Worm (Caenorhabditis elegans): ENCODE measurements around the gene ant-1.3.
A peak's percentile ranks its signal among the peaks of the same experiment; 100 is the strongest.

The ant-1.3 gene

ce11 chrIV:9682514-9682913 lies 26.6 kb downstream of the ant-1.3 start, which contains the start of gene ins-7:
TSS of gene ins-7 (minus strand) at chrIV:9682845.
- TF ChIP-seq tra-1 (GFP tag; IDR thresholded peaks at IDR 0.05) (peak; percentile 62; the same call in 1 of the 2 replicates), Y75B8A.6 (GFP tag; IDR thresholded peaks at IDR 0.05) (no peak), snpc-4 (tag; optimal IDR thresholded peaks at IDR 0.05) (no peak), hlh-11 (tag; optimal IDR thresholded peaks at IDR 0.05) (peak; percentile 65), aha-1 (tag) (no peak), dmd-6 (GFP tag; IDR thresholded peaks at IDR 0.05) (peak; percentile 93), nhr-28 (tag; optimal IDR thresholded peaks at IDR 0.05) (peak; percentile 72), lin-1 (GFP tag; IDR thresholded peaks at IDR 0.05) (peak; percentile 79; the same call in 1 of the 2 replicates), pqm-1 (tag; optimal IDR thresholded peaks at IDR 0.05) (peak; percentile 64), unc-39 (tag; optimal IDR thresholded peaks at IDR 0.05) (no peak), attf-4 (tag; optimal IDR thresholded peaks at IDR 0.05) (no peak), nhr-48 (tag; optimal IDR thresholded peaks at IDR 0.05) (peak; percentile 30), mes-2 (tag; optimal IDR thresholded peaks at IDR 0.05; ENCODE audit: poor library complexity, severe bottlenecking) (no peak), T20F7.1 (GFP tag; optimal IDR thresholded peaks at IDR 0.05) (peak; percentile 40), R02D3.7 (tag; optimal IDR thresholded peaks at IDR 0.05) (no peak), dve-1 (tag; optimal IDR thresholded peaks at IDR 0.05; ENCODE audit: insufficient read depth) (peak; percentile 76), daf-16 (GFP tag; optimal IDR thresholded peaks at IDR 0.05) (peak in 1 of 2 experiments; percentile 9), daf-16 (tag; optimal IDR thresholded peaks at IDR 0.05) (no peak)

ce11 chrIV:9680841-9681240 lies 28.3 kb downstream of the ant-1.3 start, which contains the start of gene ins-8:
TSS of gene ins-8 (minus strand) at chrIV:9680941.
- no peak for TF ChIP-seq zip-11 (GFP tag; IDR thresholded peaks at IDR 0.05)
- TF ChIP-seq F37D6.2 (tag; optimal IDR thresholded peaks at IDR 0.05): no peak
- no peak for TF ChIP-seq snpc-1.2 (GFP tag; IDR thresholded peaks at IDR 0.05)
- TF ChIP-seq aha-1 (tag): no peak
- no peak for TF ChIP-seq daf-16 (GFP tag; optimal IDR thresholded peaks at IDR 0.05)
- TF ChIP-seq daf-16 (tag; optimal IDR thresholded peaks at IDR 0.05): no peak
- no peak for TF ChIP-seq zfp-3 (GFP tag; conservative IDR thresholded peaks at IDR 0.05)
- no peak for TF ChIP-seq dpl-1 (GFP tag; optimal IDR thresholded peaks at IDR 0.05)
- TF ChIP-seq nhr-111 (GFP tag; optimal IDR thresholded peaks at IDR 0.05): no peak
- TF ChIP-seq lin-29 (GFP tag; IDR thresholded peaks at IDR 0.05): no peak
- TF ChIP-seq nhr-77 (tag; optimal IDR thresholded peaks at IDR 0.05): no peak
- TF ChIP-seq nhr-41 (GFP tag; IDR thresholded peaks at IDR 0.05): no peak
- TF ChIP-seq hmg-1.1 (GFP tag; IDR thresholded peaks at IDR 0.05): no peak
- no peak for TF ChIP-seq nhr-237 (tag; optimal IDR thresholded peaks at IDR 0.05)

- TF ChIP-seq madf-5 (GFP tag; IDR thresholded peaks at IDR 0.05) (no peak), daf-16 (GFP tag; optimal IDR thresholded peaks at IDR 0.05) (no peak), daf-16 (tag; optimal IDR thresholded peaks at IDR 0.05) (peak; percentile 67)
Measured at ce11 chrIV:9679296-9679695, 29.8 kb downstream of the ant-1.3 start.

ce11 chrIV:9678007-9678406 lies 31.1 kb downstream of the ant-1.3 start:
- no peak for TF ChIP-seq ceh-44 (GFP tag; IDR thresholded peaks at IDR 0.05)
- TF ChIP-seq aha-1 (tag): peak; percentile 91

ce11 chrIV:9677226-9677992 lies 31.7 kb downstream of the ant-1.3 start:
- TF ChIP-seq nhr-42 (GFP tag; IDR thresholded peaks at IDR 0.05): no peak
- peak; percentile 41 for TF ChIP-seq mes-2 (tag; optimal IDR thresholded peaks at IDR 0.05; ENCODE audit: poor library complexity, severe bottlenecking)
- TF ChIP-seq nhr-48 (tag; optimal IDR thresholded peaks at IDR 0.05): peak; percentile 85
- TF ChIP-seq daf-16 (GFP tag; optimal IDR thresholded peaks at IDR 0.05): peak in 1 of 2 experiments; percentile 46
- peak; percentile 76 for TF ChIP-seq daf-16 (tag; optimal IDR thresholded peaks at IDR 0.05)
- TF ChIP-seq zip-2 (tag; optimal IDR thresholded peaks at IDR 0.05): no peak
- peak; percentile 78 for TF ChIP-seq nhr-77 (tag; optimal IDR thresholded peaks at IDR 0.05)
- TF ChIP-seq D1046.2 (GFP tag; IDR thresholded peaks at IDR 0.05): no peak
- TF ChIP-seq lin-39 (tag; optimal IDR thresholded peaks at IDR 0.05): no peak
- TF ChIP-seq F26F4.8 (GFP tag; conservative IDR thresholded peaks at IDR 0.05): no peak
- no peak for TF ChIP-seq php-3 (GFP tag; IDR thresholded peaks at IDR 0.05)
- TF ChIP-seq zip-11 (GFP tag; IDR thresholded peaks at IDR 0.05): no peak
- no peak for TF ChIP-seq ama-1 (optimal IDR thresholded peaks at IDR 0.05)
- no peak for TF ChIP-seq madf-5 (GFP tag; IDR thresholded peaks at IDR 0.05)
- TF ChIP-seq zfp-2 (tag; optimal IDR thresholded peaks at IDR 0.05): no peak
- TF ChIP-seq rbr-2 (tag; optimal IDR thresholded peaks at IDR 0.05): peak; percentile 67
- TF ChIP-seq egl-43 (GFP tag; IDR thresholded peaks at IDR 0.05): no peak
- no peak for TF ChIP-seq Y105C5A.15 (GFP tag; IDR thresholded peaks at IDR 0.05)
- no peak for TF ChIP-seq zag-1 (tag; optimal IDR thresholded peaks at IDR 0.05)

Data from whole organism, L4 larva.